Fruit fly (Drosophila melanogaster) Kc167 (cell line): ENCODE measurements around the gene CG33772.

Experiments
- Sin3A ChIP-seq: fragments of >200 bp; optimal IDR thresholded peaks from 2 replicates; lab custom pipeline; 2018; ENCODE audit warnings: missing external identifiers
- h ChIP-seq: fragments of >200 bp; optimal IDR thresholded peaks from 3 replicates; lab custom pipeline; 2018; ENCODE audit warnings: missing external identifiers
- psq ChIP-seq: fragments of >200 bp; optimal IDR thresholded peaks from 2 replicates; lab custom pipeline; 2017; ENCODE audit warnings: missing external identifiers

- TF ChIP-seq h (lab: Kevin White, UChicago) (no peak), psq (lab: Kevin White, UChicago) (no peak), Sin3A (lab: Kevin White, UChicago) (no peak)
Observed at dm6 chr3L:22646863-22647262, 5.5 kb downstream of the CG33772 start, which contains the start of gene CG33768.
